Worm (Caenorhabditis elegans) whole organism, L3 larva: Measurements from ENCODE around the gene tomm-22.

Experiments used
- R02D3.7 ChIP-seq: fragments of 150-350 bp; optimal IDR thresholded peaks from 2 replicates; lab custom pipeline; 2014; ENCODE audit warnings: missing biosample characterization, missing genetic modification characterization
- aly-2 ChIP-seq: fragments of 150-350 bp; optimal IDR thresholded peaks from 2 replicates; lab custom pipeline; 2014; ENCODE audit warnings: missing biosample characterization, missing genetic modification characterization
- ama-1 ChIP-seq: fragments of 150-350 bp; optimal IDR thresholded peaks from 2 replicates; lab custom pipeline; 2018
- ceh-16 ChIP-seq: sonication (generic microtip); optimal IDR thresholded peaks from 2 replicates; lab custom pipeline; 2017; ENCODE audit warnings: missing biosample characterization, missing genetic modification characterization
- ceh-28 ChIP-seq: fragments of 150-350 bp; optimal IDR thresholded peaks from 2 replicates; lab custom pipeline; 2014; ENCODE audit warnings: missing biosample characterization, missing genetic modification reagents, missing genetic modification characterization
- ceh-82 ChIP-seq: fragments of 150-350 bp; optimal IDR thresholded peaks from 2 replicates; lab custom pipeline; 2014; ENCODE audit warnings: missing biosample characterization, missing genetic modification characterization
- ceh-9 ChIP-seq: sonication (generic microtip); optimal IDR thresholded peaks from 2 replicates; lab custom pipeline; 2018; ENCODE audit warnings: missing biosample characterization, missing genetic modification characterization
- daf-12 ChIP-seq: fragments of 150-350 bp; optimal IDR thresholded peaks from 2 replicates; lab custom pipeline; 2014; ENCODE audit warnings: missing biosample characterization, missing genetic modification reagents, missing genetic modification characterization
- egl-5 ChIP-seq: fragments of 150-350 bp; optimal IDR thresholded peaks from 2 replicates; lab custom pipeline; 2017; ENCODE audit warnings: missing biosample characterization, missing genetic modification reagents, missing genetic modification characterization, inconsistent platforms
- elt-1 ChIP-seq: fragments of 150-350 bp; optimal IDR thresholded peaks from 2 replicates; lab custom pipeline; 2014; ENCODE audit warnings: missing biosample characterization, missing genetic modification characterization
- elt-3 ChIP-seq, 3 experiments: fragments of 150-350 bp in 1 of 3; sonication (generic microtip) in 2 of 3; optimal IDR thresholded peaks; 2 replicates in 2 of 3; 4 replicates in 1 of 3; lab custom pipeline; 2014 to 2017; ENCODE audit warnings: missing biosample characterization in 3 of 3, missing genetic modification characterization in 3 of 3
- eor-1 ChIP-seq, 2 experiments: fragments of 150-350 bp; optimal IDR thresholded peaks; 2 replicates each; lab custom pipeline; 2014 to 2018; ENCODE audit warnings: missing biosample characterization in 2 of 2, missing genetic modification characterization in 2 of 2
- fkh-10 ChIP-seq: sonication (generic microtip); optimal IDR thresholded peaks from 2 replicates; lab custom pipeline; 2017; ENCODE audit warnings: missing biosample characterization, missing genetic modification reagents, missing genetic modification characterization
- fkh-2 ChIP-seq: fragments of 150-350 bp; optimal IDR thresholded peaks from 2 replicates; lab custom pipeline; 2014; ENCODE audit warnings: missing biosample characterization, missing genetic modification reagents, missing genetic modification characterization
- fos-1 ChIP-seq: fragments of 150-350 bp; optimal IDR thresholded peaks from 2 replicates; lab custom pipeline; 2014; ENCODE audit warnings: missing biosample characterization, missing genetic modification characterization
- hmg-11 ChIP-seq: sonication (generic microtip); optimal IDR thresholded peaks from 2 replicates; lab custom pipeline; 2016; ENCODE audit warnings: missing genetic modification characterization, missing compliant biosample characterization
- lin-39 ChIP-seq: fragments of 150-350 bp; optimal IDR thresholded peaks from 2 replicates; lab custom pipeline; 2018; ENCODE audit warnings: missing biosample characterization, missing genetic modification reagents, missing genetic modification characterization
- lsy-12 ChIP-seq: sonication (generic microtip); optimal IDR thresholded peaks from 2 replicates; lab custom pipeline; 2016; ENCODE audit warnings: mild to moderate bottlenecking, missing genetic modification characterization, missing compliant biosample characterization
- mml-1 ChIP-seq: fragments of 150-350 bp; sonication (generic microtip); optimal IDR thresholded peaks from 3 replicates; lab custom pipeline; 2014; ENCODE audit warnings: missing biosample characterization, missing genetic modification characterization
- nfya-1 ChIP-seq: sonication (generic microtip); optimal IDR thresholded peaks from 2 replicates; lab custom pipeline; 2017; ENCODE audit warnings: missing genetic modification characterization, mild to moderate bottlenecking, missing compliant biosample characterization, antibody characterized with exemption, moderate library complexity; ENCODE audit not compliant: insufficient read depth
- nhr-12 ChIP-seq: fragments of 150-350 bp; optimal IDR thresholded peaks from 2 replicates; lab custom pipeline; 2014; ENCODE audit warnings: missing biosample characterization, missing genetic modification characterization
- nhr-23 ChIP-seq: fragments of 150-350 bp; optimal IDR thresholded peaks from 2 replicates; lab custom pipeline; 2014; ENCODE audit warnings: missing biosample characterization, missing genetic modification reagents, missing genetic modification characterization
- nhr-237 ChIP-seq: fragments of 150-350 bp; optimal IDR thresholded peaks from 2 replicates; lab custom pipeline; 2014; ENCODE audit warnings: missing biosample characterization, missing genetic modification characterization
- nhr-25 ChIP-seq: sonication (generic microtip); optimal IDR thresholded peaks from 2 replicates; lab custom pipeline; 2017; ENCODE audit warnings: missing biosample characterization, missing genetic modification characterization
- nhr-28 ChIP-seq: fragments of 150-350 bp; optimal IDR thresholded peaks from 2 replicates; lab custom pipeline; 2014; ENCODE audit warnings: missing biosample characterization, missing genetic modification characterization
- nhr-43 ChIP-seq: sonication (generic microtip); optimal IDR thresholded peaks from 2 replicates; lab custom pipeline; 2016; ENCODE audit warnings: mild to moderate bottlenecking, missing genetic modification characterization, missing compliant biosample characterization; ENCODE audit not compliant: poor library complexity, severe bottlenecking
- nhr-67 ChIP-seq: fragments of 150-350 bp; optimal IDR thresholded peaks from 2 replicates; lab custom pipeline; 2014; ENCODE audit warnings: missing biosample characterization, missing genetic modification characterization
- nhr-77 ChIP-seq: fragments of 150-350 bp; optimal IDR thresholded peaks from 2 replicates; lab custom pipeline; 2014; ENCODE audit warnings: missing biosample characterization, missing genetic modification characterization
- pqm-1 ChIP-seq: fragments of 150-350 bp; optimal IDR thresholded peaks from 2 replicates; lab custom pipeline; 2017; ENCODE audit warnings: missing biosample characterization, missing genetic modification characterization, inconsistent platforms
- sea-2 ChIP-seq: fragments of 150-350 bp; sonication (generic microtip); optimal IDR thresholded peaks from 4 replicates; lab custom pipeline; 2014; ENCODE audit warnings: missing biosample characterization, missing genetic modification reagents, missing genetic modification characterization
- snpc-4 ChIP-seq: fragments of 150-350 bp; optimal IDR thresholded peaks from 2 replicates; lab custom pipeline; 2014; ENCODE audit warnings: missing biosample characterization, missing genetic modification characterization
- tbx-2 ChIP-seq: sonication (generic microtip); optimal IDR thresholded peaks from 2 replicates; lab custom pipeline; 2016; ENCODE audit warnings: mild to moderate bottlenecking, missing genetic modification characterization, missing compliant biosample characterization
- unc-39 ChIP-seq: sonication (generic microtip); optimal IDR thresholded peaks from 4 replicates; lab custom pipeline; 2017; ENCODE audit warnings: missing biosample characterization, missing genetic modification characterization
- unc-62 ChIP-seq: fragments of 150-350 bp; sonication (generic microtip); optimal IDR thresholded peaks from 4 replicates; lab custom pipeline; 2014; ENCODE audit warnings: missing biosample characterization, missing genetic modification reagents, missing genetic modification characterization
- ztf-11 ChIP-seq: fragments of 150-350 bp; optimal IDR thresholded peaks from 2 replicates; lab custom pipeline; 2014; ENCODE audit warnings: missing biosample characterization, missing genetic modification characterization

Gene tomm-22

DNA sequence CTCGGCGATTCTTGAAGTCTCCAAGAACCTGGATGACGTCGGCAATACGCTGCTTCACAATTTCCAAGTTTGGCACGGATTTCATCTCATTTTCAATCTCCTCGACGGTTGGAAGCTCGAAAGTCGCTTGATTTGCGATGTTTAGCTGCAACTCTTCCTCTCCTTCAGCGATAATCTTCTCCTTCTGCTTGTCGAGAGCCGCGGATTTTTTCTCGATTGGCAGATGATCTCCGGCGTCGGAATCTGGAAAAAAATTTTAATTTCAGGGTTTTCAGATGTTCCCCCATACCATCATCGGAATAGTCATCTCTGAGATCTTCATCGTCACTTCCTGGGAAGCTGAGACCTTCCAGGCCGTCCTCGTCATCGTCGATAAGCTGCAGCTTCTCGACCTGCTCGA lies 5.0 kb upstream of the tomm-22 start:
- TF ChIP-seq nhr-237 (tag; lab: Kevin White, UChicago) = no peak
- TF ChIP-seq, all 47 proteins: peak for 0

DNA sequence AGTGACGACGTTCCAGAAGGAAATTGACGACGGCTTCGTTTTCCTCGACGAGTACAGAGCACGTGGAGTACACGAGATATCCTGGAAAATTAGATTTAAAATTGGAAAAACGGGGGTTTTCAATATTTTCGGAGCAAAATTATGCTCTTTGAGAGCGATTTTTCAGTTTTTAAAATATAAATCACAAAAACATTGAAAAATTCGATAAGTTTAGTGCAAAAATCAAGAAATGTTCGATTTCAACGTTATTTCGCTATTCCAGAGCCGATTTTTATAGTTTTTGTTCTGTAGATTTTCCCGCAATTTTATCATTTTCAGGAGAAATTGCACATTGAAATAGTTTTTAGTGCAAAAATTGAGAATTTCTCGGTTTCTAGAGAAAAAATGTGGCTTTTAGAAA lies 2.9 kb upstream of the tomm-22 start, which contains the start of gene W07E6.5:
Gene W07E6.5 (plus strand): TSS at position 301 of the 400 bp plus-strand sequence.
- TF ChIP-seq nhr-237 (tag; lab: Kevin White, UChicago) (no peak), nfya-1 (tag; lab: Kevin White, UChicago) (no peak), fkh-10 (GFP tag; lab: Kevin White, UChicago) (no peak), nhr-77 (tag; lab: Kevin White, UChicago) (no peak), R02D3.7 (no peak), elt-3 (tag; optimal IDR thresholded peaks at IDR 0.05; lab: Kevin White, UChicago) (no peak), ama-1 (lab: Kevin White, UChicago) (no peak), ztf-11 (tag; lab: Kevin White, UChicago) (no peak), lin-39 (no peak), egl-5 (tag; lab: Kevin White, UChicago) (no peak), hmg-11 (tag; lab: Kevin White, UChicago) (no peak), pqm-1 (no peak), ceh-9 (tag; lab: Kevin White, UChicago) (no peak), ceh-82 (tag; lab: Kevin White, UChicago) (no peak), snpc-4 (tag; lab: Kevin White, UChicago) (no peak), sea-2 (GFP tag; lab: Kevin White, UChicago) (no peak), unc-62 (GFP tag; lab: Kevin White, UChicago) (no peak), ceh-16 (no peak), tbx-2 (tag; lab: Kevin White, UChicago) (no peak)

DNA sequence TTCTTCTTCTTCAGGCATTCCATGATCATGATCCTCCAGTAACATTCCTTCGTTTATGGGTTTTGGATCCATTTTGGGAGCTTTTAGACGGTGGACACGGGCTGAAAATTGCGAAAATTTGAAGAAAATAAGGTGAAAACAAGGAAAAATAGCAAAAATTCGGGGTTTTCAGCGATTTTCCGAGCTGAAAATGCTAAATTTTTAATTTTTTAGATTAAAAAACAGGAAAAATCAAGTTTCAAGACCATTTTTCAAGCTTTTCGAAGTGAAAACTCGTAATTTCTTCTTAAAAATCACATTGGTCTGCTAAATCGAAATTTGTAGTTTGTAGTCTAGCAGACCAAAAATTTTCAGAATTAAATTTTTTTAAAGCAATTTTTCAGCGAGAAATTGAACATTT lies 3.0 kb downstream of the tomm-22 start, which contains the start of gene nfyb-1:
Gene nfyb-1 (minus strand): TSS at position 101 of the 400 bp plus-strand sequence.
- TF ChIP-seq lsy-12 (tag; lab: Kevin White, UChicago) = no peak
- TF ChIP-seq ceh-82 (tag; lab: Kevin White, UChicago) = no peak
- TF ChIP-seq unc-62 (GFP tag; lab: Kevin White, UChicago) = no peak
- no peak for TF ChIP-seq lin-39
- TF ChIP-seq fos-1 (tag; lab: Kevin White, UChicago) = no peak
- no peak for TF ChIP-seq elt-1 (tag; lab: Kevin White, UChicago)
- no peak for TF ChIP-seq pqm-1
- TF ChIP-seq unc-39 (tag; lab: Kevin White, UChicago) = no peak
- TF ChIP-seq nhr-237 (tag; lab: Kevin White, UChicago) = no peak
- TF ChIP-seq mml-1 (tag; lab: Kevin White, UChicago) = no peak
- no peak for TF ChIP-seq nhr-43 (tag; lab: Kevin White, UChicago)
- TF ChIP-seq eor-1 (tag; optimal IDR thresholded peaks at IDR 0.05; lab: Kevin White, UChicago) = no peak
- TF ChIP-seq tbx-2 (tag; lab: Kevin White, UChicago) = no peak

DNA sequence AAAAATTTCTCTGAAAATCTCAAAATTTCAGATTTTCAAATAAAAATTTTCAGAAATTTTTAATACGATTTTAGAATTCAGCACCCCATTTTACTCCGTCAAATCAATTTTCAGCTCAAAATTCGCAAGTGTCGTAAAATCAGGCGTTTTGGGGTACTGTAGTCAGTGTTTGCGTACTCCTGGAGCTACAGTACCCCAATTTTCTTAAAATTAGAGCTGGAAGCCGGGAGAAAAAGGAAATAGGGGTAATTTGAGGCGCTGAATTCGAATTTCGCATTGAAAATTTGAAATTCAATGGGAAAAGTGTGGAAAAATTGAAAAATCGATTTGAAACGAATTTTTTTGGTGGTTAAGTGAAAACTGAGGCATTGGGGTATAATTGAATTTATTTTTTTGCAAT lies 9.0 kb downstream of the tomm-22 start:
- TF ChIP-seq hmg-11 (tag; lab: Kevin White, UChicago) (no peak), nhr-28 (no peak), ceh-28 (tag; lab: Kevin White, UChicago) (no peak), nhr-12 (tag; lab: Kevin White, UChicago) (no peak), nhr-67 (tag; lab: Kevin White, UChicago) (no peak), fkh-2 (tag; lab: Kevin White, UChicago) (no peak), eor-1 (tag; optimal IDR thresholded peaks at IDR 0.05; lab: Kevin White, UChicago) (no peak), R02D3.7 (no peak), egl-5 (tag; lab: Kevin White, UChicago) (no peak), nhr-23 (no peak), fos-1 (tag; lab: Kevin White, UChicago) (no peak), mml-1 (tag; lab: Kevin White, UChicago) (no peak), snpc-4 (tag; lab: Kevin White, UChicago) (no peak), ztf-11 (tag; lab: Kevin White, UChicago) (no peak), nfya-1 (tag; lab: Kevin White, UChicago) (no peak), unc-62 (GFP tag; lab: Kevin White, UChicago) (no peak), daf-12 (tag; lab: Kevin White, UChicago) (no peak), nhr-25 (tag; lab: Kevin White, UChicago) (no peak), ceh-82 (tag; lab: Kevin White, UChicago) (no peak), aly-2 (tag; lab: Kevin White, UChicago) (no peak)
